Worm (Caenorhabditis elegans): ENCODE results near the gene C05C9.2.

DNA sequence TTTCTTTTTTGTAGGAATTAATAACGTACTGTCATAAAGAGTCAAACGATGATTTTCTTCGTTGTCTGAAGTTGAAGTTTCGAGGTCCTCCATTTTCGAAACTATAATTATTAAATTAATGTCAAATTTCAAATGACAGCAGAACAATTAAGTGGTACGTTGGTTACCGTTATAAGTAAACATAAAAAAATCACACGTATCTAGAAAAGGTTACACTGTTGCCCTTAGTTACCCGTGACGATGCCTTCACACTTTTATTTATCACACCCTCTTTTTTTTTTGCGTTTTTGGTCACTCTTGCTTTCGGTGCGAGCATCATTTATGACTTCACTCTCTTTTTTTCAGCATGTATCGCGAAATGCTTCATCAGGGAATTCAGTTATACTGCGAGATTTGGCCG is at the start of gene C05C9.2, which contains the start of gene C05C9.3:
- TF ChIP-seq dao-5 (tag; optimal IDR thresholded peaks at IDR 0.05) (no peak), him-1 (tag; optimal IDR thresholded peaks at IDR 0.05) (no peak), W03F9.2 (tag; optimal IDR thresholded peaks at IDR 0.05) (no peak)

All from whole organism, L4/young adult.